Fruit fly (Drosophila melanogaster) whole organism, embryonic: ENCODE results near the gene Prm.

Experiments used
- Adf1 ChIP-seq: fragments of 200-800 bp; sonication (Bioruptor generic); IDR thresholded peaks from 2 replicates; pipeline ENCODE4 v1.3.6; 2022; ENCODE audit warnings: missing biosample characterization, missing genetic modification characterization
- CG10147 ChIP-seq: fragments of 200-800 bp; sonication (Bioruptor generic); optimal IDR thresholded peaks from 2 replicates; lab custom pipeline; 2019; ENCODE audit warnings: missing biosample characterization, mild to moderate bottlenecking, missing genetic modification characterization, moderate library complexity
- CG10543 ChIP-seq: fragments of 200-800 bp; sonication (Bioruptor generic); optimal IDR thresholded peaks from 3 replicates; lab custom pipeline; 2017; ENCODE audit warnings: missing biosample characterization, mild to moderate bottlenecking, missing genetic modification characterization, moderate library complexity
- CG12104 ChIP-seq: fragments of 200-800 bp; sonication (Bioruptor generic); optimal IDR thresholded peaks from 3 replicates; lab custom pipeline; 2016; ENCODE audit warnings: missing biosample characterization, missing genetic modification characterization
- CG12236 ChIP-seq: fragments of 200-800 bp; sonication (Bioruptor generic); optimal IDR thresholded peaks from 2 replicates; lab custom pipeline; 2016; ENCODE audit warnings: missing biosample characterization, missing genetic modification characterization
- CG12744 ChIP-seq: fragments of 200-800 bp; sonication (Bioruptor generic); optimal IDR thresholded peaks from 2 replicates; lab custom pipeline; 2016; ENCODE audit warnings: missing biosample characterization, missing genetic modification characterization
- CG15479 ChIP-seq: fragments of 200-800 bp; sonication (Bioruptor generic); optimal IDR thresholded peaks from 3 replicates; lab custom pipeline; 2019; ENCODE audit warnings: missing biosample characterization, mild to moderate bottlenecking, missing genetic modification characterization, moderate library complexity
- CG15696 ChIP-seq: fragments of 200-800 bp; sonication (Bioruptor generic); optimal IDR thresholded peaks from 2 replicates; lab custom pipeline; 2019; ENCODE audit warnings: missing biosample characterization, mild to moderate bottlenecking, missing genetic modification characterization, moderate library complexity
- CG30020 ChIP-seq: fragments of 200-800 bp; optimal IDR thresholded peaks from 2 replicates; lab custom pipeline; 2019; ENCODE audit warnings: missing biosample characterization, mild to moderate bottlenecking, missing genetic modification characterization, moderate library complexity
- CG31224 ChIP-seq: fragments of 200-800 bp; sonication (Bioruptor generic); IDR thresholded peaks from 2 replicates; pipeline ENCODE4 v1.3.6; 2022; ENCODE audit warnings: missing biosample characterization, missing genetic modification characterization
- CG3281 ChIP-seq: fragments of 200-800 bp; sonication (Bioruptor generic); optimal IDR thresholded peaks from 3 replicates; lab custom pipeline; 2017; ENCODE audit warnings: missing biosample characterization, mild to moderate bottlenecking, missing genetic modification characterization
- CG34376 ChIP-seq: fragments of 200-800 bp; sonication (Bioruptor generic); optimal IDR thresholded peaks from 2 replicates; lab custom pipeline; 2018; ENCODE audit warnings: missing biosample characterization, mild to moderate bottlenecking, missing genetic modification characterization
- CG6175 ChIP-seq: fragments of 200-800 bp; sonication (Bioruptor generic); IDR thresholded peaks from 3 replicates; pipeline ENCODE4 v1.3.6; 2022; ENCODE audit warnings: missing biosample characterization, missing genetic modification characterization
- CG7987 ChIP-seq: fragments of 200-800 bp; sonication (Bioruptor generic); optimal IDR thresholded peaks from 2 replicates; lab custom pipeline; 2018; ENCODE audit warnings: missing biosample characterization, mild to moderate bottlenecking, missing genetic modification characterization, moderate library complexity
- CG8944 ChIP-seq: fragments of 200-800 bp; sonication (Bioruptor generic); optimal IDR thresholded peaks from 3 replicates; lab custom pipeline; 2016; ENCODE audit warnings: missing biosample characterization, missing genetic modification characterization
- CoRest ChIP-seq: fragments of 200-800 bp; sonication (Bioruptor generic); optimal IDR thresholded peaks from 3 replicates; lab custom pipeline; 2018; ENCODE audit warnings: missing biosample characterization, mild to moderate bottlenecking, missing genetic modification characterization, moderate library complexity
- H2.0 ChIP-seq: fragments of 200-800 bp; sonication (Bioruptor generic); IDR thresholded peaks from 2 replicates; pipeline ENCODE4 v1.3.6; 2022; ENCODE audit warnings: missing biosample characterization, missing genetic modification characterization
- HLHmδ ChIP-seq: fragments of 200-800 bp; sonication (Bioruptor generic); optimal IDR thresholded peaks from 2 replicates; lab custom pipeline; 2018; ENCODE audit warnings: missing biosample characterization, mild to moderate bottlenecking, missing genetic modification characterization, moderate library complexity
- Hey ChIP-seq: fragments of 200-800 bp; sonication (Bioruptor generic); optimal IDR thresholded peaks from 3 replicates; lab custom pipeline; 2018; ENCODE audit warnings: missing biosample characterization, mild to moderate bottlenecking, missing genetic modification characterization
- Hr78 ChIP-seq, 2 experiments: fragments of 200-800 bp in 1 of 2; fragments of >200 bp in 1 of 2; sonication (Bioruptor generic) in 1 of 2; optimal IDR thresholded peaks; 2 replicates each; lab custom pipeline; 2017 to 2019; ENCODE audit warnings: missing biosample characterization in 2 of 2, missing genetic modification characterization in 2 of 2, mild to moderate bottlenecking in 1 of 2, moderate library complexity in 1 of 2
- Hsf ChIP-seq: fragments of 200-800 bp; sonication (Bioruptor generic); optimal IDR thresholded peaks from 3 replicates; lab custom pipeline; 2016; ENCODE audit warnings: missing biosample characterization, missing genetic modification characterization
- Jarid2 ChIP-seq: fragments of 200-800 bp; sonication (Bioruptor generic); optimal IDR thresholded peaks from 3 replicates; lab custom pipeline; 2017; ENCODE audit warnings: mild to moderate bottlenecking, missing biosample characterization, missing genetic modification reagents, missing genetic modification characterization
- Meics ChIP-seq: fragments of 200-800 bp; sonication (Bioruptor generic); optimal IDR thresholded peaks from 2 replicates; lab custom pipeline; 2017; ENCODE audit warnings: missing biosample characterization, mild to moderate bottlenecking, missing genetic modification characterization
- NFAT ChIP-seq: fragments of 200-800 bp; sonication (Bioruptor generic); IDR thresholded peaks from 2 replicates; pipeline ENCODE4 v1.3.6; 2022; ENCODE audit warnings: missing biosample characterization, missing genetic modification characterization
- PHDP ChIP-seq: fragments of 200-800 bp; sonication (Bioruptor generic); optimal IDR thresholded peaks from 3 replicates; lab custom pipeline; 2018; ENCODE audit warnings: missing biosample characterization, mild to moderate bottlenecking, missing genetic modification characterization, moderate library complexity
- Scr ChIP-seq: fragments of 200-800 bp; sonication (Bioruptor generic); IDR thresholded peaks from 2 replicates; pipeline ENCODE4 v1.3.6; 2022; ENCODE audit warnings: missing biosample characterization, missing genetic modification characterization; ENCODE audit not compliant: partially characterized antibody
- Stat92E ChIP-seq, 3 experiments: fragments of >200 bp in 2 of 3; fragments of 200-800 bp in 1 of 3; sonication (Bioruptor generic) in 1 of 3; optimal IDR thresholded peaks; 2 replicates each; lab custom pipeline; 2017 to 2019; ENCODE audit warnings: missing biosample characterization in 3 of 3, missing genetic modification characterization in 3 of 3, mild to moderate bottlenecking in 1 of 3, moderate library complexity in 1 of 3
- Usf ChIP-seq: fragments of 200-800 bp; sonication (Bioruptor generic); optimal IDR thresholded peaks from 2 replicates; lab custom pipeline; 2017; ENCODE audit warnings: missing genotype, missing biosample characterization, missing genetic modification characterization
- Xrp1 ChIP-seq: fragments of 200-800 bp; sonication (Bioruptor generic); IDR thresholded peaks from 2 replicates; pipeline ENCODE4 v1.3.6; 2022; ENCODE audit warnings: missing biosample characterization, missing genetic modification characterization
- abd-A ChIP-seq: fragments of 200-800 bp; sonication (Bioruptor generic); optimal IDR thresholded peaks from 3 replicates; lab custom pipeline; 2019; ENCODE audit warnings: missing biosample characterization, mild to moderate bottlenecking, missing genetic modification characterization, moderate library complexity
- ap ChIP-seq: fragments of 200-800 bp; sonication (Bioruptor generic); IDR thresholded peaks from 2 replicates; pipeline ENCODE4 v1.3.6; 2022; ENCODE audit warnings: missing biosample characterization, missing genetic modification characterization
- ara ChIP-seq: fragments of 200-800 bp; sonication (Bioruptor generic); IDR thresholded peaks from 2 replicates; pipeline ENCODE4 v1.3.6; 2022; ENCODE audit warnings: missing biosample characterization, missing genetic modification characterization
- bbx ChIP-seq: fragments of 200-800 bp; sonication (Bioruptor generic); IDR thresholded peaks from 2 replicates; pipeline ENCODE4 v1.3.6; 2022; ENCODE audit warnings: missing biosample characterization, missing genetic modification characterization; ENCODE audit not compliant: partially characterized antibody
- chinmo ChIP-seq: fragments of 200-800 bp; sonication (Bioruptor generic); IDR thresholded peaks from 4 replicates; pipeline ENCODE4 v1.3.6; 2022; ENCODE audit warnings: missing biosample characterization, missing genetic modification characterization; ENCODE audit not compliant: partially characterized antibody
- ci ChIP-seq: fragments of 200-800 bp; sonication (Bioruptor generic); IDR thresholded peaks from 3 replicates; pipeline ENCODE4 v1.3.6; 2022; ENCODE audit warnings: missing biosample characterization, missing genetic modification characterization
- crol ChIP-seq: fragments of 200-800 bp; sonication (Bioruptor generic); IDR thresholded peaks from 2 replicates; pipeline ENCODE4 v1.3.6; 2022; ENCODE audit warnings: missing biosample characterization, missing genetic modification characterization
- cwo ChIP-seq: fragments of 200-800 bp; sonication (Bioruptor generic); optimal IDR thresholded peaks from 3 replicates; lab custom pipeline; 2017; ENCODE audit warnings: missing biosample characterization, missing genetic modification characterization, mild to moderate bottlenecking, moderate library complexity, missing genetic modification reagents
- fd96Cb ChIP-seq: fragments of 200-800 bp; sonication (Bioruptor generic); optimal IDR thresholded peaks from 2 replicates; lab custom pipeline; 2018; ENCODE audit warnings: missing biosample characterization, mild to moderate bottlenecking, missing genetic modification characterization, moderate library complexity
- fru ChIP-seq: fragments of >200 bp; optimal IDR thresholded peaks from 2 replicates; lab custom pipeline; 2017
- gro ChIP-seq: fragments of 200-800 bp; sonication (Bioruptor generic); optimal IDR thresholded peaks from 2 replicates; lab custom pipeline; 2016; ENCODE audit warnings: missing biosample characterization, missing genetic modification characterization
- mirr ChIP-seq: fragments of 200-800 bp; sonication (Bioruptor generic); optimal IDR thresholded peaks from 3 replicates; lab custom pipeline; 2018; ENCODE audit warnings: missing biosample characterization, mild to moderate bottlenecking, missing genetic modification characterization
- nerfin-1 ChIP-seq: fragments of 200-800 bp; sonication (Bioruptor generic); optimal IDR thresholded peaks from 3 replicates; lab custom pipeline; 2019; ENCODE audit warnings: missing biosample characterization, mild to moderate bottlenecking, missing genetic modification characterization, moderate library complexity
- nom ChIP-seq: fragments of 200-800 bp; sonication (Bioruptor generic); optimal IDR thresholded peaks from 2 replicates; lab custom pipeline; 2017; ENCODE audit warnings: missing biosample characterization, missing genetic modification characterization, mild to moderate bottlenecking, moderate library complexity, missing genetic modification reagents
- rib ChIP-seq: fragments of 200-800 bp; sonication (Bioruptor generic); IDR thresholded peaks from 2 replicates; pipeline ENCODE4 v1.3.6; 2022; ENCODE audit warnings: missing biosample characterization, missing genetic modification characterization
- sima ChIP-seq: fragments of 200-800 bp; sonication (Bioruptor generic); optimal IDR thresholded peaks from 2 replicates; lab custom pipeline; 2016; ENCODE audit warnings: missing biosample characterization, missing genetic modification characterization
- sisA ChIP-seq: fragments of 200-800 bp; sonication (Bioruptor generic); IDR thresholded peaks from 2 replicates; pipeline ENCODE4 v1.3.6; 2022; ENCODE audit warnings: missing biosample characterization, missing genetic modification characterization
- vnd ChIP-seq: fragments of 200-800 bp; sonication (Bioruptor generic); IDR thresholded peaks from 3 replicates; pipeline ENCODE4 v1.3.6; 2022; ENCODE audit warnings: missing biosample characterization, missing genetic modification characterization; ENCODE audit not compliant: partially characterized antibody

Prm gene

dm6 chr3L:8700643-8701208 lies 44.4 kb downstream of the Prm start (continued):
- TF ChIP-seq bbx (GFP tag; lab: Robert Waterston, UW) (no peak), CG12104 (peak; percentile 47), fru (lab: Kevin White, UChicago) (no peak), CG3281 (GFP tag; lab: Kevin White, UChicago) (peak; percentile 82), CG30020 (tag; lab: Kevin White, UChicago) (peak; percentile 38), Hsf (GFP tag; lab: Kevin White, UChicago) (peak; percentile 86), Usf (GFP tag; lab: Kevin White, UChicago) (peak; percentile 59), CG10147 (GFP tag; lab: Kevin White, UChicago) (peak; percentile 62), CG12236 (peak; percentile 56), Xrp1 (GFP tag; lab: Robert Waterston, UW) (peak; percentile 82), sima (GFP tag; lab: Kevin White, UChicago) (no peak), nerfin-1 (tag; lab: Kevin White, UChicago) (peak; percentile 36), fd96Cb (tag; lab: Kevin White, UChicago) (peak; percentile 70), CG12744 (peak; percentile 80), CG31224 (GFP tag; lab: Robert Waterston, UW) (peak; percentile 67), Jarid2 (GFP tag; lab: Kevin White, UChicago) (peak; percentile 54)

- TF ChIP-seq Hr78 (GFP tag; optimal IDR thresholded peaks at IDR 0.05; lab: Kevin White, UChicago) (peak in 1 of 2 experiments; percentile 88), crol (GFP tag; lab: Robert Waterston, UW) (peak; percentile 95), rib (GFP tag; lab: Robert Waterston, UW) (no peak; the same call in 1 of the 2 replicates), sisA (GFP tag; lab: Robert Waterston, UW) (no peak), ap (GFP tag; lab: Robert Waterston, UW) (no peak), CoRest (no peak), HLHmδ (GFP tag; lab: Kevin White, UChicago) (peak; percentile 25), CG34376 (GFP tag; lab: Kevin White, UChicago) (peak; percentile 89), chinmo (GFP tag; lab: Robert Waterston, UW) (peak; percentile 43; the same call in 1 of the 4 replicates), cwo (GFP tag; lab: Kevin White, UChicago) (peak; percentile 98), CG10543 (GFP tag; lab: Kevin White, UChicago) (peak; percentile 93), ara (peak; percentile 10), vnd (GFP tag; lab: Robert Waterston, UW) (peak; percentile 44; the same call in 1 of the 3 replicates), Stat92E (GFP tag; optimal IDR thresholded peaks at IDR 0.05; lab: Kevin White, UChicago) (no peak), abd-A (tag; lab: Kevin White, UChicago) (peak; percentile 5), CG15479 (peak; percentile 43), CG8944 (GFP tag; lab: Kevin White, UChicago) (no peak), H2.0 (no peak), ci (GFP tag; lab: Robert Waterston, UW) (peak; percentile 29; the same call in 1 of the 3 replicates), nom (GFP tag; lab: Kevin White, UChicago) (peak; percentile 29), PHDP (tag; lab: Kevin White, UChicago) (peak; percentile 2), Hey (tag; lab: Kevin White, UChicago) (peak; percentile 95), CG6175 (GFP tag; lab: Robert Waterston, UW) (peak; percentile 59; the same call in 1 of the 3 replicates), CG7987 (peak; percentile 82), NFAT (GFP tag; lab: Robert Waterston, UW) (peak; percentile 60; the same call in 1 of the 2 replicates), Scr (0 out of 2 replicates have a peak, but pooled peaks have one; percentile 18), Adf1 (0 out of 2 replicates have a peak, but pooled peaks have one; percentile 1), Meics (no peak), mirr (GFP tag; lab: Kevin White, UChicago) (peak; percentile 93), gro (GFP tag; lab: Kevin White, UChicago) (peak; percentile 69), CG15696 (tag; lab: Kevin White, UChicago) (peak; percentile 39)
These were observed 45.0 kb downstream of the Prm start for dm6 chr3L:8700054-8700642.
